Worm (Caenorhabditis elegans) whole organism, L3 larva: Measurements from ENCODE around the gene Y116F11B.9.

ENCODE experiments used
- ZK546.5 ChIP-seq: sonication (generic microtip); optimal IDR thresholded peaks from 2 replicates; lab custom pipeline; 2017; ENCODE audit warnings: missing biosample characterization, missing genetic modification characterization
- ama-1 ChIP-seq: fragments of 150-350 bp; optimal IDR thresholded peaks from 2 replicates; lab custom pipeline; 2018
- ceh-28 ChIP-seq: fragments of 150-350 bp; optimal IDR thresholded peaks from 2 replicates; lab custom pipeline; 2014; ENCODE audit warnings: missing biosample characterization, missing genetic modification reagents, missing genetic modification characterization
- ceh-82 ChIP-seq: fragments of 150-350 bp; optimal IDR thresholded peaks from 2 replicates; lab custom pipeline; 2014; ENCODE audit warnings: missing biosample characterization, missing genetic modification characterization
- egl-5 ChIP-seq: fragments of 150-350 bp; optimal IDR thresholded peaks from 2 replicates; lab custom pipeline; 2017; ENCODE audit warnings: missing biosample characterization, missing genetic modification reagents, missing genetic modification characterization, inconsistent platforms
- elt-1 ChIP-seq: fragments of 150-350 bp; optimal IDR thresholded peaks from 2 replicates; lab custom pipeline; 2014; ENCODE audit warnings: missing biosample characterization, missing genetic modification characterization
- elt-2 ChIP-seq: sonication (generic microtip); optimal IDR thresholded peaks from 2 replicates; lab custom pipeline; 2016; ENCODE audit warnings: missing genetic modification reagents, mild to moderate bottlenecking, missing genetic modification characterization, missing compliant biosample characterization
- elt-3 ChIP-seq, 3 experiments: fragments of 150-350 bp in 1 of 3; sonication (generic microtip) in 2 of 3; optimal IDR thresholded peaks; 2 replicates in 2 of 3; 4 replicates in 1 of 3; lab custom pipeline; 2014 to 2017; ENCODE audit warnings: missing biosample characterization in 3 of 3, missing genetic modification characterization in 3 of 3
- eor-1 ChIP-seq, 2 experiments: fragments of 150-350 bp; optimal IDR thresholded peaks; 2 replicates each; lab custom pipeline; 2014 to 2018; ENCODE audit warnings: missing biosample characterization in 2 of 2, missing genetic modification characterization in 2 of 2
- fkh-2 ChIP-seq: fragments of 150-350 bp; optimal IDR thresholded peaks from 2 replicates; lab custom pipeline; 2014; ENCODE audit warnings: missing biosample characterization, missing genetic modification reagents, missing genetic modification characterization
- hmg-11 ChIP-seq: sonication (generic microtip); optimal IDR thresholded peaks from 2 replicates; lab custom pipeline; 2016; ENCODE audit warnings: missing genetic modification characterization, missing compliant biosample characterization
- jun-1 ChIP-seq: fragments of 150-350 bp; optimal IDR thresholded peaks from 2 replicates; lab custom pipeline; 2014; ENCODE audit warnings: missing biosample characterization, missing genetic modification reagents, missing genetic modification characterization
- lin-15B ChIP-seq: fragments of 150-350 bp; optimal IDR thresholded peaks from 2 replicates; lab custom pipeline; 2014; ENCODE audit warnings: missing biosample characterization, missing genetic modification characterization
- lin-39 ChIP-seq: fragments of 150-350 bp; optimal IDR thresholded peaks from 2 replicates; lab custom pipeline; 2018; ENCODE audit warnings: missing biosample characterization, missing genetic modification reagents, missing genetic modification characterization
- nfya-1 ChIP-seq: sonication (generic microtip); optimal IDR thresholded peaks from 2 replicates; lab custom pipeline; 2017; ENCODE audit warnings: missing genetic modification characterization, mild to moderate bottlenecking, missing compliant biosample characterization, antibody characterized with exemption, moderate library complexity; ENCODE audit not compliant: insufficient read depth
- nhr-11 ChIP-seq: fragments of 150-350 bp; optimal IDR thresholded peaks from 2 replicates; lab custom pipeline; 2014; ENCODE audit warnings: missing biosample characterization, missing genetic modification characterization
- nhr-12 ChIP-seq: fragments of 150-350 bp; optimal IDR thresholded peaks from 2 replicates; lab custom pipeline; 2014; ENCODE audit warnings: missing biosample characterization, missing genetic modification characterization
- nhr-237 ChIP-seq: fragments of 150-350 bp; optimal IDR thresholded peaks from 2 replicates; lab custom pipeline; 2014; ENCODE audit warnings: missing biosample characterization, missing genetic modification characterization
- nhr-25 ChIP-seq: sonication (generic microtip); optimal IDR thresholded peaks from 2 replicates; lab custom pipeline; 2017; ENCODE audit warnings: missing biosample characterization, missing genetic modification characterization
- nhr-43 ChIP-seq: sonication (generic microtip); optimal IDR thresholded peaks from 2 replicates; lab custom pipeline; 2016; ENCODE audit warnings: mild to moderate bottlenecking, missing genetic modification characterization, missing compliant biosample characterization; ENCODE audit not compliant: poor library complexity, severe bottlenecking
- nhr-67 ChIP-seq: fragments of 150-350 bp; optimal IDR thresholded peaks from 2 replicates; lab custom pipeline; 2014; ENCODE audit warnings: missing biosample characterization, missing genetic modification characterization
- nhr-77 ChIP-seq: fragments of 150-350 bp; optimal IDR thresholded peaks from 2 replicates; lab custom pipeline; 2014; ENCODE audit warnings: missing biosample characterization, missing genetic modification characterization
- pha-4 ChIP-seq: fragments of 150-350 bp; optimal IDR thresholded peaks from 2 replicates; lab custom pipeline; 2014; ENCODE audit warnings: missing biosample characterization, missing genetic modification reagents, missing genetic modification characterization
- pqm-1 ChIP-seq: fragments of 150-350 bp; optimal IDR thresholded peaks from 2 replicates; lab custom pipeline; 2017; ENCODE audit warnings: missing biosample characterization, missing genetic modification characterization, inconsistent platforms
- skn-1 ChIP-seq: fragments of 150-350 bp; optimal IDR thresholded peaks from 2 replicates; lab custom pipeline; 2014; ENCODE audit warnings: missing biosample characterization, missing genetic modification characterization
- tbx-2 ChIP-seq: sonication (generic microtip); optimal IDR thresholded peaks from 2 replicates; lab custom pipeline; 2016; ENCODE audit warnings: mild to moderate bottlenecking, missing genetic modification characterization, missing compliant biosample characterization
- unc-39 ChIP-seq: sonication (generic microtip); optimal IDR thresholded peaks from 4 replicates; lab custom pipeline; 2017; ENCODE audit warnings: missing biosample characterization, missing genetic modification characterization
- zag-1 ChIP-seq: fragments of 150-350 bp; optimal IDR thresholded peaks from 2 replicates; lab custom pipeline; 2014; ENCODE audit warnings: missing biosample characterization, missing genetic modification characterization
- ztf-11 ChIP-seq: fragments of 150-350 bp; optimal IDR thresholded peaks from 2 replicates; lab custom pipeline; 2014; ENCODE audit warnings: missing biosample characterization, missing genetic modification characterization

The Y116F11B.9 gene

ce11 chrV:19901826-19902225, 34.0 kb upstream of the Y116F11B.9 start:
- TF ChIP-seq ceh-28 (tag; lab: Kevin White, UChicago) (peak; percentile 87), elt-3 (tag; optimal IDR thresholded peaks at IDR 0.05; lab: Kevin White, UChicago) (no peak)

DNA sequence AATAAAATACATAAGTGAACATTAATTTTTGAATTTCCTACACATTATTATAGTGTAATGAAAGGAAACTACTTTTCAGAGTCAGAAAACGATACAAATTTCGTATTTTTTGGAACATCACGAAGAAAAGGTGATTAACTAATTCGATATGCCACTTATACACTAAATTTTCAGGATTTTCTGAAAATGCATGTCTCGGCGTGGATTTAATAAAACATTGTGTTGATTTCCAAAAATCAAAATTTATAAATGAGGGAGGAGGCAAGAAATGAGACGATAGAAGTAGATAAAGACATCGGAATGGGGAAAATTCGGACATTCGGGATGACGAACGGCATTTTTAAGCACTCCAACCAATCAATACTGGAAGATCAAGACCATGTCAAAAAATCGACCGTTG, 31.4 kb upstream of the Y116F11B.9 start, which contains the start of gene Y116F11B.14:
Y116F11B.14 (plus strand) TSS at position 301 of the 400 bp plus-strand sequence.
- TF ChIP-seq lin-39 = no peak
- TF ChIP-seq egl-5 (tag; lab: Kevin White, UChicago) = no peak
- no peak for TF ChIP-seq nhr-67
- no peak for TF ChIP-seq nhr-25 (tag; lab: Kevin White, UChicago)
- TF ChIP-seq nfya-1 = no peak
- TF ChIP-seq hmg-11 (tag; lab: Kevin White, UChicago) = no peak
- TF ChIP-seq eor-1 (tag; optimal IDR thresholded peaks at IDR 0.05; lab: Kevin White, UChicago) = no peak
- TF ChIP-seq ama-1 (lab: Kevin White, UChicago) = no peak
- no peak for TF ChIP-seq nhr-11
- TF ChIP-seq nhr-237 (tag; lab: Kevin White, UChicago) = no peak

- TF ChIP-seq elt-2 (tag; lab: Kevin White, UChicago) = peak; percentile 75
- TF ChIP-seq tbx-2 = no peak
- no peak for TF ChIP-seq unc-39
Observed at ce11 chrV:19897982-19898381, 30.2 kb upstream of the Y116F11B.9 start.

- TF ChIP-seq lin-39 = peak; percentile 35
- peak; percentile 6 for TF ChIP-seq pqm-1
- TF ChIP-seq nfya-1 = peak; percentile 77
- peak; percentile 57 for TF ChIP-seq pha-4 (tag; lab: Kevin White, UChicago)
- TF ChIP-seq fkh-2 = peak; percentile 67
- no peak for TF ChIP-seq eor-1 (tag; optimal IDR thresholded peaks at IDR 0.05; lab: Kevin White, UChicago)
- no peak for TF ChIP-seq nhr-237 (tag; lab: Kevin White, UChicago)
- no peak for TF ChIP-seq nhr-77 (tag; lab: Kevin White, UChicago)
- peak; percentile 32 for TF ChIP-seq egl-5 (tag; lab: Kevin White, UChicago)
- TF ChIP-seq hmg-11 (tag; lab: Kevin White, UChicago) = peak; percentile 10
- TF ChIP-seq lin-15B (tag; lab: Kevin White, UChicago) = peak; percentile 29
- no peak for TF ChIP-seq nhr-43
Observed at ce11 chrV:19897557-19897956, 29.8 kb upstream of the Y116F11B.9 start.

DNA sequence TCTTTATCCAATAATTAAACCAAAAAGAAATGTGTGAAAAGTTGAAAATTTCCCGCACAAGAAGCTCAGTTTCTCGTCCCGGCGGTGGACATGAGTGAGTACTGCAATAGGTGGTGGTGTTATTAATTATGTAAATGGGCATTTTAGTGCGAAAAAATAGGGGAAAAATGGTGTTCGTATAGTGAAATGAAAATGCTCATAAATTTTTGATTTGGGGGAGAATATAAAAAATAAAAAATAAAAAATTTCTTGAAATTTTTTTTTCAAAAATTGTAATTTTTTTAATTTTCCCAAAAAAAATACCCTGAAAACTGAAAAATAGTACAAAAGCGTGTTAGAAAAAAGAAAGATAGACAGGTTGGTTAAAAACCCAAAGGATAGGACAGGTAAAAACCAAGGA, 27.5 kb upstream of the Y116F11B.9 start, which contains the start of gene gly-4:
gly-4 (minus strand) TSS at position 101 of the 400 bp plus-strand sequence.
- TF ChIP-seq jun-1 (tag; lab: Kevin White, UChicago) = no peak
- no peak for TF ChIP-seq nhr-43

DNA sequence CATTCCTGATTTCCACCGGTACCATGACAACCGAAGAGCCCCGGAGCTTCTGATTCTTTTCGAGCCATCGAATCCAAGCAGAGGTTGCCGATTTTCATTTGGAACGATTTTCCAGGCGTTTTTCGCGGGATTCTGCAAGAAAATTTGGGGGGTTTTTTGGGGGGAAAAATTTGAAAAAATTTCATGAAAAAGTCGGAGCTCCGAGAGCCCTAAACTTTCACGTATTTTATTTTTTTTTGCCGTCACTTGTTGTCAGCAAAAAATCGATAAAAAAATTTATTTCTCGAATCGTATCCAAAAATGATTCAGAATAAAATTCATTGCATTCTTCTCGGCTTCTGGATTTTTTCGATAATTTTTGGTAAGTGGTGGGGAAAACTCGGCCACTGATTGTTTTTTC, 15.1 kb upstream of the Y116F11B.9 start, which contains the start of gene Y116F11B.13:
Y116F11B.13 (plus strand) TSS at position 301 of the 400 bp plus-strand sequence.
- TF ChIP-seq egl-5 (tag; lab: Kevin White, UChicago) (no peak), ceh-28 (tag; lab: Kevin White, UChicago) (no peak), ztf-11 (no peak), unc-39 (no peak), elt-2 (tag; lab: Kevin White, UChicago) (no peak), nhr-12 (tag; lab: Kevin White, UChicago) (no peak), skn-1 (no peak), nhr-237 (tag; lab: Kevin White, UChicago) (no peak), elt-1 (tag; lab: Kevin White, UChicago) (no peak), hmg-11 (tag; lab: Kevin White, UChicago) (no peak), pqm-1 (no peak), nhr-77 (tag; lab: Kevin White, UChicago) (no peak), nfya-1 (no peak), lin-15B (tag; lab: Kevin White, UChicago) (no peak), ceh-82 (tag; lab: Kevin White, UChicago) (no peak)
- TF ChIP-seq, all 47 proteins: peak for 0

DNA sequence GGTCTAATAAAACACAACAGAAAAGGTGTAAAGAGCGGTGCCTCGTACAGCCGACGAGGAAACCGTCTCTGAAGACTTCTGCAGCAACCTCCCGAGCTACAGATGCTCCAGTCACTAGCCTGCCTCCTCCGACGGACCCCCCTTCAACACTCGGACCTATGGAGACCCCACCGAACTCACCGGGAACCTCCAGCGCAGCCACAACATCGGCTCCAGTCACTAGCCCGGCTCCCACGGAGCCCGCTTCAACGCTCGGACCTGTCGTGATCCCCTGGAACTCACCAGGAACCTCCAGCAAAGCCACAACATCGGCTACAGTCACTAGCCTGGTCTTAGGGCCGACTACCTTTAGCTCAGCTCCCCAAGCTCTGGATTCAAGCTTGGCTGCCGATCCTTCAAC, 7.6 kb downstream of the Y116F11B.9 start:
- TF ChIP-seq nhr-43 (no peak), zag-1 (no peak), skn-1 (no peak), elt-2 (tag; lab: Kevin White, UChicago) (no peak), ZK546.5 (tag; lab: Kevin White, UChicago) (no peak), nhr-12 (tag; lab: Kevin White, UChicago) (no peak)
